Fruit fly (Drosophila melanogaster) whole organism, embryonic: ENCODE measurements around the gene HBS1.

Experiments
- Antp ChIP-seq: fragments of 200-800 bp; sonication (Bioruptor generic); optimal IDR thresholded peaks from 3 replicates; lab custom pipeline; 2016; ENCODE audit warnings: missing biosample characterization, missing genetic modification characterization
- Atf-2 ChIP-seq: fragments of 200-800 bp; sonication (Bioruptor generic); optimal IDR thresholded peaks from 2 replicates; lab custom pipeline; 2016; ENCODE audit warnings: missing biosample characterization, missing genetic modification characterization
- Awh ChIP-seq: fragments of 200-800 bp; sonication (Bioruptor generic); IDR thresholded peaks from 2 replicates; pipeline ENCODE4, ENCODE4 v1.3.6; 2022; ENCODE audit warnings: missing biosample characterization, missing genetic modification characterization
- BtbVII ChIP-seq: fragments of 200-800 bp; sonication (Bioruptor generic); optimal IDR thresholded peaks from 3 replicates; lab custom pipeline; 2017; ENCODE audit warnings: missing biosample characterization, mild to moderate bottlenecking, missing genetic modification characterization
- CG12391 ChIP-seq: fragments of 200-800 bp; sonication (Bioruptor generic); optimal IDR thresholded peaks from 3 replicates; lab custom pipeline; 2018; ENCODE audit warnings: missing biosample characterization, mild to moderate bottlenecking, missing genetic modification characterization, moderate library complexity
- CG12769 ChIP-seq: fragments of 200-800 bp; sonication (Bioruptor generic); optimal IDR thresholded peaks from 2 replicates; lab custom pipeline; 2019; ENCODE audit warnings: missing biosample characterization, mild to moderate bottlenecking, missing genetic modification characterization, moderate library complexity
- CG13123 ChIP-seq: fragments of 200-800 bp; sonication (Bioruptor generic); optimal IDR thresholded peaks from 2 replicates; lab custom pipeline; 2016; ENCODE audit warnings: missing biosample characterization, missing genetic modification characterization
- CG1602 ChIP-seq: fragments of 200-800 bp; sonication (Bioruptor generic); optimal IDR thresholded peaks from 3 replicates; lab custom pipeline; 2016; ENCODE audit warnings: missing biosample characterization, missing genetic modification characterization
- CG3065 ChIP-seq: fragments of 200-800 bp; sonication (Bioruptor generic); optimal IDR thresholded peaks from 2 replicates; lab custom pipeline; 2016; ENCODE audit warnings: missing biosample characterization, missing genetic modification characterization
- CG31365 ChIP-seq: fragments of 200-800 bp; sonication (Bioruptor generic); optimal IDR thresholded peaks from 2 replicates; lab custom pipeline; 2018; ENCODE audit warnings: missing biosample characterization, mild to moderate bottlenecking, missing genetic modification characterization
- CG4424 ChIP-seq: fragments of 200-800 bp; sonication (Bioruptor generic); optimal IDR thresholded peaks from 3 replicates; lab custom pipeline; 2016; ENCODE audit warnings: missing biosample characterization, missing genetic modification characterization
- CG5245 ChIP-seq: fragments of 200-800 bp; sonication (Bioruptor generic); optimal IDR thresholded peaks from 3 replicates; lab custom pipeline; 2016; ENCODE audit warnings: missing biosample characterization, missing genetic modification characterization
- CG6689 ChIP-seq: fragments of 200-800 bp; sonication (Bioruptor generic); IDR thresholded peaks from 2 replicates; pipeline ENCODE4 v1.3.6; 2022; ENCODE audit warnings: missing biosample characterization, missing genetic modification characterization
- CG7357 ChIP-seq: fragments of 200-800 bp; sonication (Bioruptor generic); IDR thresholded peaks from 3 replicates; pipeline ENCODE4 v1.3.6; 2022; ENCODE audit warnings: missing biosample characterization, missing genetic modification characterization
- CG7928 ChIP-seq: fragments of 200-800 bp; sonication (Bioruptor generic); optimal IDR thresholded peaks from 2 replicates; lab custom pipeline; 2017; ENCODE audit warnings: missing biosample characterization, mild to moderate bottlenecking, missing genetic modification characterization
- CG8388 ChIP-seq: fragments of 200-800 bp; sonication (Bioruptor generic); optimal IDR thresholded peaks from 2 replicates; lab custom pipeline; 2019; ENCODE audit warnings: missing biosample characterization, mild to moderate bottlenecking, missing genetic modification characterization, moderate library complexity
- CG8478 ChIP-seq: fragments of >200 bp; optimal IDR thresholded peaks from 2 replicates; lab custom pipeline; 2018
- CG8924 ChIP-seq: fragments of 200-800 bp; optimal IDR thresholded peaks from 3 replicates; lab custom pipeline; 2019; ENCODE audit warnings: missing biosample characterization, mild to moderate bottlenecking, missing genetic modification characterization, moderate library complexity
- CG9932 ChIP-seq: fragments of 200-800 bp; sonication (Bioruptor generic); IDR thresholded peaks from 2 replicates; pipeline ENCODE4 v1.3.6; 2022; ENCODE audit warnings: missing biosample characterization, missing genetic modification characterization
- Dfd ChIP-seq, 2 experiments: fragments of >200 bp; optimal IDR thresholded peaks; 2 replicates each; lab custom pipeline; 2017; ENCODE audit warnings: missing biosample characterization in 2 of 2, missing genetic modification characterization in 2 of 2
- Dip3 ChIP-seq: fragments of 200-800 bp; sonication (Bioruptor generic); optimal IDR thresholded peaks from 3 replicates; lab custom pipeline; 2016; ENCODE audit warnings: missing biosample characterization, missing genetic modification characterization
- Fer1 ChIP-seq: fragments of 200-800 bp; sonication (Bioruptor generic); optimal IDR thresholded peaks from 2 replicates; lab custom pipeline; 2017; ENCODE audit warnings: missing biosample characterization, mild to moderate bottlenecking, missing genetic modification characterization
- Poxn ChIP-seq: fragments of 200-800 bp; sonication (Bioruptor generic); IDR thresholded peaks from 2 replicates; pipeline ENCODE4 v1.3.6; 2022; ENCODE audit warnings: missing biosample characterization, missing genetic modification characterization
- Rx ChIP-seq: fragments of 200-800 bp; sonication (Bioruptor generic); IDR thresholded peaks from 2 replicates; pipeline ENCODE4 v1.3.6; 2022; ENCODE audit warnings: missing biosample characterization, missing genetic modification characterization
- ab ChIP-seq: fragments of 200-800 bp; sonication (Bioruptor generic); optimal IDR thresholded peaks from 2 replicates; lab custom pipeline; 2016; ENCODE audit warnings: missing biosample characterization, missing genetic modification characterization
- amos ChIP-seq: fragments of 200-800 bp; sonication (Bioruptor generic); IDR thresholded peaks from 2 replicates; pipeline ENCODE4 v1.3.6; 2022; ENCODE audit warnings: missing biosample characterization, missing genetic modification characterization; ENCODE audit not compliant: partially characterized antibody
- bab2 ChIP-seq: fragments of 200-800 bp; sonication (Bioruptor generic); optimal IDR thresholded peaks from 2 replicates; lab custom pipeline; 2016; ENCODE audit warnings: missing biosample characterization, missing genetic modification characterization
- crol ChIP-seq: fragments of 200-800 bp; sonication (Bioruptor generic); IDR thresholded peaks from 2 replicates; pipeline ENCODE4 v1.3.6; 2022; ENCODE audit warnings: missing biosample characterization, missing genetic modification characterization
- dan ChIP-seq: fragments of 200-800 bp; sonication (Bioruptor generic); IDR thresholded peaks from 2 replicates; pipeline ENCODE4 v1.3.6; 2022; ENCODE audit warnings: missing biosample characterization, missing genetic modification characterization
- dati ChIP-seq: fragments of 200-800 bp; sonication (Bioruptor generic); IDR thresholded peaks from 2 replicates; pipeline ENCODE4 v1.3.6; 2022; ENCODE audit warnings: missing biosample characterization, missing genetic modification characterization
- fd64A ChIP-seq: fragments of 200-800 bp; sonication (Bioruptor generic); optimal IDR thresholded peaks from 3 replicates; lab custom pipeline; 2018; ENCODE audit warnings: missing biosample characterization, mild to moderate bottlenecking, missing genetic modification characterization
- gcm2 ChIP-seq: fragments of 200-800 bp; sonication (Bioruptor generic); optimal IDR thresholded peaks from 2 replicates; lab custom pipeline; 2016; ENCODE audit warnings: missing biosample characterization, missing genetic modification characterization
- hkb ChIP-seq, 2 experiments: fragments of 200-800 bp in 1 of 2; fragments of >200 bp in 1 of 2; sonication (Bioruptor generic) in 1 of 2; IDR thresholded peaks in 1 of 2; optimal IDR thresholded peaks in 1 of 2; 2 replicates each; pipeline versions ENCODE4 v1.3.6 to Lab custom; 2017 to 2022; ENCODE audit warnings: missing biosample characterization in 1 of 2, missing genetic modification characterization in 1 of 2
- hth ChIP-seq: fragments of >200 bp; optimal IDR thresholded peaks from 2 replicates; lab custom pipeline; 2017; ENCODE audit warnings: inconsistent platforms
- jing ChIP-seq: fragments of 200-800 bp; sonication (Bioruptor generic); optimal IDR thresholded peaks from 2 replicates; lab custom pipeline; 2018; ENCODE audit warnings: missing biosample characterization, mild to moderate bottlenecking, missing genetic modification characterization
- kah ChIP-seq: fragments of 200-800 bp; sonication (Bioruptor generic); optimal IDR thresholded peaks from 2 replicates; lab custom pipeline; 2018; ENCODE audit warnings: missing biosample characterization, mild to moderate bottlenecking, missing genetic modification characterization
- lab ChIP-seq: fragments of 200-800 bp; sonication (Bioruptor generic); optimal IDR thresholded peaks from 3 replicates; lab custom pipeline; 2017; ENCODE audit warnings: missing biosample characterization, missing genetic modification characterization, mild to moderate bottlenecking, moderate library complexity, missing genetic modification reagents
- lov ChIP-seq, 2 experiments: fragments of 200-800 bp in 1 of 2; fragments of >200 bp in 1 of 2; sonication (Bioruptor generic) in 1 of 2; IDR thresholded peaks in 1 of 2; optimal IDR thresholded peaks in 1 of 2; 2 replicates in 1 of 2; 3 replicates in 1 of 2; pipeline versions ENCODE4 v1.3.6 to Lab custom; 2017 to 2022; ENCODE audit warnings: missing biosample characterization in 1 of 2, missing genetic modification characterization in 1 of 2
- mld ChIP-seq: fragments of 200-800 bp; sonication (Bioruptor generic); IDR thresholded peaks from 3 replicates; pipeline ENCODE4 v1.3.6; 2022; ENCODE audit warnings: missing biosample characterization, missing genetic modification characterization; ENCODE audit not compliant: partially characterized antibody
- nau ChIP-seq: fragments of 200-800 bp; sonication (Bioruptor generic); optimal IDR thresholded peaks from 3 replicates; lab custom pipeline; 2017; ENCODE audit warnings: missing biosample characterization, mild to moderate bottlenecking, missing genetic modification characterization, missing genetic modification reagents
- pnt ChIP-seq: fragments of 200-800 bp; sonication (Bioruptor generic); optimal IDR thresholded peaks from 3 replicates; lab custom pipeline; 2016; ENCODE audit warnings: missing biosample characterization, missing genetic modification characterization
- rib ChIP-seq: fragments of 200-800 bp; sonication (Bioruptor generic); IDR thresholded peaks from 2 replicates; pipeline ENCODE4 v1.3.6; 2022; ENCODE audit warnings: missing biosample characterization, missing genetic modification characterization
- row ChIP-seq: fragments of 200-800 bp; sonication (Bioruptor generic); IDR thresholded peaks from 3 replicates; pipeline ENCODE4 v1.3.6; 2022; ENCODE audit warnings: missing biosample characterization, missing genetic modification characterization
- sens-2 ChIP-seq: fragments of 200-800 bp; sonication (Bioruptor generic); IDR thresholded peaks from 2 replicates; pipeline ENCODE4 v1.3.6; 2022; ENCODE audit warnings: missing biosample characterization, missing genetic modification characterization
- tx ChIP-seq: fragments of 200-800 bp; sonication (Bioruptor generic); optimal IDR thresholded peaks from 2 replicates; lab custom pipeline; 2016; ENCODE audit warnings: missing biosample characterization, missing genetic modification characterization
- vnd ChIP-seq: fragments of 200-800 bp; sonication (Bioruptor generic); IDR thresholded peaks from 3 replicates; pipeline ENCODE4 v1.3.6; 2022; ENCODE audit warnings: missing biosample characterization, missing genetic modification characterization; ENCODE audit not compliant: partially characterized antibody
- z ChIP-seq: fragments of 200-800 bp; sonication (Bioruptor generic); IDR thresholded peaks from 3 replicates; pipeline ENCODE4 v1.3.6; 2022; ENCODE audit warnings: missing biosample characterization, missing genetic modification characterization

The HBS1 gene

DNA sequence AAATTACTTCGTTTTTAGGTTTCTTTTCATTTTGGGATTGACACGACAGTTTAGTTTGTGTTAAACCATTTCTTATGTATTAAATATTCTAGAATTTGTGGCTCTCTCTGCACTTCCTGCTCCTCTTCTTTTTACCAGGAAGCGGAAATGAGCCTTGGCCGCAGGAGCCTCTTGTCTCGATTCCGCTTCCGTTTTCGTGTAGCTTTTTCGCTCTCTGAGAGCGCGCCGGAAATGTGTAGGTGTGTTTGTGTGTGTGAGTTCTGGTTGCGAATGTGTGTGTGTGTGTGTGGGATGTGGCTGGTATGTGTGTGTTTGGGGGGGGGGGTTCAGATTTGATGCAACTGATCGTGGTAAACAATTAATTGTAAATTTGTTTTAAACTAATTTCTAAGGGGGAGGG, 5.5 kb downstream of the HBS1 start (continued):
- TF ChIP-seq nau (GFP tag; lab: Kevin White, UChicago) (peak; percentile 60), pnt (GFP tag; lab: Kevin White, UChicago) (no peak), lab (GFP tag; lab: Kevin White, UChicago) (peak; percentile 57), CG5245 (GFP tag; lab: Kevin White, UChicago) (peak; percentile 5), lov (optimal IDR thresholded peaks at IDR 0.05; lab: Kevin White, UChicago) (no peak), lov (GFP tag; IDR thresholded peaks at IDR 0.05; lab: Robert Waterston, UW) (0 out of 3 replicates have a peak, but pooled peaks have one; percentile 52), Fer1 (GFP tag; lab: Kevin White, UChicago) (peak; percentile 49)

dm6 chr3L:1856467-1857350, 8.3 kb downstream of the HBS1 start, which contains the start of gene CG12024:
CG12024 (plus strand) TSS chr3L:1857165.
- peak; percentile 89 for TF ChIP-seq CG9932 (GFP tag; lab: Robert Waterston, UW)
- no peak for TF ChIP-seq CG8478 (lab: Kevin White, UChicago)
- TF ChIP-seq amos (GFP tag; lab: Robert Waterston, UW) = no peak
- no peak for TF ChIP-seq mld (GFP tag; lab: Robert Waterston, UW)
- TF ChIP-seq BtbVII (GFP tag; lab: Kevin White, UChicago) = no peak
- TF ChIP-seq dan (GFP tag; lab: Robert Waterston, UW) = no peak
- peak; percentile 39 for TF ChIP-seq gcm2 (GFP tag; lab: Kevin White, UChicago)
- peak; percentile 72 for TF ChIP-seq CG8924
- no peak for TF ChIP-seq fd64A (GFP tag; lab: Kevin White, UChicago)
- peak; percentile 49 for TF ChIP-seq CG7928 (GFP tag; lab: Kevin White, UChicago)
- peak; percentile 80 for TF ChIP-seq hkb (optimal IDR thresholded peaks at IDR 0.05; lab: Kevin White, UChicago)
- TF ChIP-seq hkb (GFP tag; IDR thresholded peaks at IDR 0.05; lab: Robert Waterston, UW) = peak; percentile 47; the same call in 1 of the 2 replicates
- no peak for TF ChIP-seq kah
- peak; percentile 82 for TF ChIP-seq Dip3 (GFP tag; lab: Kevin White, UChicago)
- peak; percentile 39 for TF ChIP-seq CG3065 (GFP tag; lab: Kevin White, UChicago)
- peak in 1 of 2 experiments; percentile 20 for TF ChIP-seq Dfd (GFP tag; optimal IDR thresholded peaks at IDR 0.05; lab: Kevin White, UChicago)
- TF ChIP-seq dati (GFP tag; lab: Robert Waterston, UW) = no peak
- peak; percentile 34 for TF ChIP-seq ab (GFP tag; lab: Kevin White, UChicago)
- 0 out of 2 replicates have a peak, but pooled peaks have one; percentile 37 for TF ChIP-seq CG6689 (GFP tag; lab: Robert Waterston, UW)
- TF ChIP-seq CG8388 (GFP tag; lab: Kevin White, UChicago) = peak; percentile 39
- TF ChIP-seq z (GFP tag; lab: Robert Waterston, UW) = no peak
- peak; percentile 30 for TF ChIP-seq nau (GFP tag; lab: Kevin White, UChicago)
- peak; percentile 54 for TF ChIP-seq CG13123 (GFP tag; lab: Kevin White, UChicago)
- TF ChIP-seq row (GFP tag; lab: Robert Waterston, UW) = peak; percentile 92
- TF ChIP-seq Atf-2 (GFP tag; lab: Kevin White, UChicago) = peak; percentile 63
- TF ChIP-seq Poxn (GFP tag; lab: Robert Waterston, UW) = no peak
- TF ChIP-seq rib (GFP tag; lab: Robert Waterston, UW) = no peak
- TF ChIP-seq CG12769 (tag; lab: Kevin White, UChicago) = peak; percentile 87
- peak; percentile 77 for TF ChIP-seq tx (GFP tag; lab: Kevin White, UChicago)
- no peak for TF ChIP-seq Awh (GFP tag; lab: Robert Waterston, UW)
- TF ChIP-seq crol = no peak
- peak; percentile 99 for TF ChIP-seq CG7357 (GFP tag; lab: Robert Waterston, UW)
- TF ChIP-seq CG1602 = peak; percentile 74
- TF ChIP-seq CG4424 (GFP tag; lab: Kevin White, UChicago) = peak; percentile 74
- TF ChIP-seq vnd (GFP tag; lab: Robert Waterston, UW) = no peak
- TF ChIP-seq CG12391 (tag; lab: Kevin White, UChicago) = peak; percentile 85
- TF ChIP-seq jing (GFP tag; lab: Kevin White, UChicago) = peak; percentile 43
- peak; percentile 77 for TF ChIP-seq Antp
- TF ChIP-seq bab2 = peak; percentile 76
- TF ChIP-seq lab (GFP tag; lab: Kevin White, UChicago) = peak; percentile 75
- 0 out of 2 replicates have a peak, but pooled peaks have one; percentile 7 for TF ChIP-seq Rx (GFP tag; lab: Robert Waterston, UW)
- TF ChIP-seq hth = no peak
- no peak for TF ChIP-seq sens-2 (GFP tag; lab: Robert Waterston, UW)
- TF ChIP-seq CG31365 = no peak
